Worm (Caenorhabditis elegans): ENCODE measurements around the gene cdr-2.
A peak's percentile ranks its signal among the peaks of the same experiment; 100 is the strongest.

DNA sequence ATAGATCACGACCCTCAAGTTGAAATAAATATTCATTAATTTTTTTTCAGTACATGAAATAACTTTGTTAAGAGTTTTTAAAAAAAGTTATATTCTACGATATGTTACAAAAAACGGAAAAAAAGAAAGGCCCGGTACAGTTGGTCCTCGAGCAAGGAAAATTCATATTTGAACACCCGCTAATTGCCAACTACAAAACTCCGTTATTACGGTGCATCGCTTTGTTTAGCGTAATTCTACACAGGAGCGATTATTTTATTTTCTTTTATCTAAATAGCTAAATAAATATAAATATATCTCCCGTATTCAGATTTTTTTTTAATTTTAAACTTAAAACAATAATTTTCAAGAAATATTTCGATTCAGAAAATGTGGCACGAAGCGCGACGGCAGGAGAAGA lies 34.9 kb upstream of the cdr-2 start, which contains the start of gene F28C1.1:
- no peak for TF ChIP-seq tbx-11 (GFP tag; IDR thresholded peaks at IDR 0.05)
- no peak for TF ChIP-seq ama-1 (optimal IDR thresholded peaks at IDR 0.05)
- no peak for TF ChIP-seq ceh-13 (GFP tag; optimal IDR thresholded peaks at IDR 0.05)
- TF ChIP-seq F13C5.2 (tag; optimal IDR thresholded peaks at IDR 0.05) = peak; percentile 17
- TF ChIP-seq pes-1 (GFP tag; IDR thresholded peaks at IDR 0.05) = no peak
- no peak for TF ChIP-seq flt-1 (GFP tag; IDR thresholded peaks at IDR 0.05)
- no peak for TF ChIP-seq B0310.2 (tag; optimal IDR thresholded peaks at IDR 0.05)
- no peak for TF ChIP-seq aly-1 (tag; optimal IDR thresholded peaks at IDR 0.05)
- no peak for TF ChIP-seq hmg-4 (GFP tag; optimal IDR thresholded peaks at IDR 0.05)
- no peak for TF ChIP-seq hmbx-1 (tag; optimal IDR thresholded peaks at IDR 0.05)
- TF ChIP-seq ets-7 (tag; optimal IDR thresholded peaks at IDR 0.05) = no peak
- TF ChIP-seq ceh-36 (tag; optimal IDR thresholded peaks at IDR 0.05) = no peak
- no peak for TF ChIP-seq tbx-37 (GFP tag; conservative IDR thresholded peaks at IDR 0.05)

Measured in whole organism, early embryonic.